Fruit fly (Drosophila melanogaster) whole organism, wandering third instar larva: ENCODE data around the gene CG11360.

ENCODE experiments used
- Abd-B ChIP-seq: fragments of >200 bp; optimal IDR thresholded peaks from 2 replicates; lab custom pipeline; 2017; ENCODE audit warnings: missing biosample characterization, missing genetic modification characterization
- CG32264 ChIP-seq: fragments of 200-800 bp; sonication (Bioruptor generic); optimal IDR thresholded peaks from 2 replicates; lab custom pipeline; 2016; ENCODE audit warnings: missing biosample characterization, missing genetic modification characterization
- CG9705 ChIP-seq: fragments of 200-800 bp; sonication (Bioruptor generic); optimal IDR thresholded peaks from 2 replicates; lab custom pipeline; 2018; ENCODE audit warnings: missing biosample characterization, mild to moderate bottlenecking, missing genetic modification characterization
- CrebA ChIP-seq: fragments of 200-800 bp; sonication (Bioruptor generic); optimal IDR thresholded peaks from 2 replicates; lab custom pipeline; 2016; ENCODE audit warnings: missing biosample characterization, mild to moderate bottlenecking, missing genetic modification characterization, borderline replicate concordance
- Dfd ChIP-seq: fragments of >200 bp; optimal IDR thresholded peaks from 2 replicates; lab custom pipeline; 2017; ENCODE audit warnings: missing biosample characterization, missing genetic modification characterization
- GATAd ChIP-seq: sonication (Bioruptor generic); optimal IDR thresholded peaks from 2 replicates; lab custom pipeline; 2016; ENCODE audit warnings: missing biosample characterization, missing genetic modification characterization
- HLH106 ChIP-seq: fragments of 200-800 bp; optimal IDR thresholded peaks from 3 replicates; lab custom pipeline; 2019; ENCODE audit warnings: missing biosample characterization, mild to moderate bottlenecking, missing genetic modification characterization, moderate library complexity
- Hnf4 ChIP-seq: fragments of 200-800 bp; sonication (Bioruptor generic); optimal IDR thresholded peaks from 2 replicates; lab custom pipeline; 2016; ENCODE audit warnings: missing biosample characterization, mild to moderate bottlenecking, missing genetic modification characterization
- Jra ChIP-seq: sonication (Bioruptor generic); optimal IDR thresholded peaks from 2 replicates; lab custom pipeline; 2016; ENCODE audit warnings: missing biosample characterization, missing genetic modification characterization
- Mio ChIP-seq: sonication (Bioruptor generic); optimal IDR thresholded peaks from 2 replicates; lab custom pipeline; 2016; ENCODE audit warnings: missing biosample characterization, missing genetic modification characterization
- Myc ChIP-seq: fragments of >200 bp; optimal IDR thresholded peaks from 2 replicates; lab custom pipeline; 2017
- N ChIP-seq: fragments of >200 bp; optimal IDR thresholded peaks from 2 replicates; lab custom pipeline; 2018; ENCODE audit warnings: missing biosample characterization, missing external identifiers, missing genetic modification characterization
- Rel ChIP-seq, 2 experiments: fragments of 200-800 bp; sonication (Bioruptor generic) in 1 of 2; optimal IDR thresholded peaks; 2 replicates in 1 of 2; 3 replicates in 1 of 2; lab custom pipeline; 2016 to 2019; ENCODE audit warnings: mild to moderate bottlenecking in 2 of 2, missing biosample characterization in 2 of 2, missing genetic modification characterization in 2 of 2, moderate library complexity in 1 of 2
- Sp1 ChIP-seq: fragments of 200-800 bp; sonication (Bioruptor generic); optimal IDR thresholded peaks from 3 replicates; lab custom pipeline; 2019; ENCODE audit warnings: missing biosample characterization, mild to moderate bottlenecking, missing genetic modification characterization, moderate library complexity
- br ChIP-seq: fragments of 200-800 bp; sonication (Bioruptor generic); optimal IDR thresholded peaks from 2 replicates; lab custom pipeline; 2016; ENCODE audit warnings: missing biosample characterization, missing genetic modification characterization
- brk ChIP-seq: fragments of 200-800 bp; sonication (Bioruptor generic); optimal IDR thresholded peaks from 2 replicates; lab custom pipeline; 2016; ENCODE audit warnings: missing biosample characterization, mild to moderate bottlenecking, missing genetic modification characterization
- dl ChIP-seq, 2 experiments: fragments of 175-275, 200-275 bp in 1 of 2; fragments of 200-275 bp in 1 of 2; sonication (Bioruptor generic); optimal IDR thresholded peaks; lab custom pipeline; 2018; ENCODE audit warnings: mild to moderate bottlenecking in 2 of 2, missing biosample characterization in 2 of 2, missing genetic modification characterization in 2 of 2, moderate library complexity in 2 of 2; ENCODE audit not compliant: partially characterized antibody in 2 of 2, insufficient read depth in 1 of 2
- dmrt93B ChIP-seq: fragments of 200-800 bp; sonication (Bioruptor generic); optimal IDR thresholded peaks from 2 replicates; lab custom pipeline; 2018; ENCODE audit warnings: missing biosample characterization, mild to moderate bottlenecking, missing genetic modification characterization
- dsf ChIP-seq: sonication (Bioruptor generic); optimal IDR thresholded peaks from 2 replicates; lab custom pipeline; 2016; ENCODE audit warnings: missing biosample characterization, missing genetic modification characterization, borderline replicate concordance
- ey ChIP-seq: fragments of 200-800 bp; sonication (Bioruptor generic); optimal IDR thresholded peaks from 2 replicates; lab custom pipeline; 2016; ENCODE audit warnings: missing biosample characterization, missing genetic modification characterization
- fru ChIP-seq: fragments of 200-800 bp; sonication (Bioruptor generic); optimal IDR thresholded peaks from 3 replicates; lab custom pipeline; 2016; ENCODE audit warnings: missing biosample characterization, mild to moderate bottlenecking, missing genetic modification characterization
- lola ChIP-seq: fragments of >200 bp; optimal IDR thresholded peaks from 2 replicates; lab custom pipeline; 2017; ENCODE audit warnings: missing biosample characterization, missing genetic modification characterization
- psq ChIP-seq: fragments of 200-800 bp; sonication (Bioruptor generic); optimal IDR thresholded peaks from 3 replicates; lab custom pipeline; 2017; ENCODE audit warnings: missing biosample characterization, mild to moderate bottlenecking, missing genetic modification characterization, moderate library complexity
- rgr ChIP-seq: fragments of 200-800 bp; sonication (Bioruptor generic); optimal IDR thresholded peaks from 3 replicates; lab custom pipeline; 2016; ENCODE audit warnings: missing biosample characterization, mild to moderate bottlenecking, missing genetic modification characterization
- sage ChIP-seq: fragments of 200-800 bp; sonication (Bioruptor generic); optimal IDR thresholded peaks from 2 replicates; lab custom pipeline; 2016; ENCODE audit warnings: missing biosample characterization, mild to moderate bottlenecking, missing genetic modification characterization
- sv ChIP-seq: fragments of 200-800 bp; sonication (Bioruptor generic); optimal IDR thresholded peaks from 3 replicates; lab custom pipeline; 2016; ENCODE audit warnings: missing biosample characterization, missing genetic modification characterization
- tai ChIP-seq: sonication (Bioruptor generic); optimal IDR thresholded peaks from 2 replicates; lab custom pipeline; 2016; ENCODE audit warnings: missing biosample characterization, missing genetic modification characterization
- woc ChIP-seq: sonication (Bioruptor generic); optimal IDR thresholded peaks from 2 replicates; lab custom pipeline; 2016; ENCODE audit warnings: missing biosample characterization, mild to moderate bottlenecking, missing genetic modification characterization

Gene CG11360

dm6 chr4:696638-697037, 25.7 kb downstream of the CG11360 start (continued):
- TF ChIP-seq br, result peak; percentile 14
- no peak for TF ChIP-seq dmrt93B (GFP tag; lab: Kevin White, UChicago)
- no peak for TF ChIP-seq GATAd (GFP tag; lab: Kevin White, UChicago)
- no peak for TF ChIP-seq dl (GFP tag; optimal IDR thresholded peaks at IDR 0.05; lab: Kevin White, UChicago; ENCODE audit: insufficient read depth in 1 of 2, partially characterized antibody in 2 of 2)
- TF ChIP-seq CG9705, result no peak
- TF ChIP-seq CrebA (GFP tag; lab: Kevin White, UChicago), result peak; percentile 28
- no peak for TF ChIP-seq tai (GFP tag; lab: Kevin White, UChicago)

DNA sequence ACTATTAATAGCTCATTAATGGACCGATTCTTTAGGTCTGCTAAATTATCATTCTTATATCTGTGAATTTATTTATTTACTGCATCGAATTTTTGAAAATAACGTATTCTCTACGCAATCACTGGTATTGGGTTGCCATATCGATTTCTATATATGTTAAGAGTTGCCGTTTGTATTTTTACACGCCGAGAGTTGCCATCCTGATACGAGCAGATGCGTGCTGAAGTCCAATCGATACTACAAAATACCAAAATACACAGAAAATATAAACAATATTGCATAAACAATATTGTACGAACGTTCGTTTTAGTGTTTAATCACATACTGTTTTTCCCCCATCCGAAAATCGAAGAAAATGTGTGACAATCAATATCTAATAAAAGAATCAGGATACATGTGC, 26.5 kb downstream of the CG11360 start, which contains the start of gene ey:
Gene ey (plus strand): TSS at position 227 of the 400 bp plus-strand sequence.
- TF ChIP-seq Hnf4 (GFP tag; lab: Kevin White, UChicago) (peak; percentile 85), br (no peak), rgr (peak; percentile 13), woc (GFP tag; lab: Kevin White, UChicago) (no peak), Dfd (no peak), fru (GFP tag; lab: Kevin White, UChicago) (peak; percentile 16), Myc (peak; percentile 71), ey (GFP tag; lab: Kevin White, UChicago) (no peak), dl (GFP tag; optimal IDR thresholded peaks at IDR 0.05; lab: Kevin White, UChicago; ENCODE audit: insufficient read depth in 1 of 2, partially characterized antibody in 2 of 2) (no peak), Rel (GFP tag; optimal IDR thresholded peaks at IDR 0.05; lab: Kevin White, UChicago) (no peak), Rel (tag; optimal IDR thresholded peaks at IDR 0.05; lab: Kevin White, UChicago) (peak; percentile 33), brk (GFP tag; lab: Kevin White, UChicago) (peak; percentile 17)

DNA sequence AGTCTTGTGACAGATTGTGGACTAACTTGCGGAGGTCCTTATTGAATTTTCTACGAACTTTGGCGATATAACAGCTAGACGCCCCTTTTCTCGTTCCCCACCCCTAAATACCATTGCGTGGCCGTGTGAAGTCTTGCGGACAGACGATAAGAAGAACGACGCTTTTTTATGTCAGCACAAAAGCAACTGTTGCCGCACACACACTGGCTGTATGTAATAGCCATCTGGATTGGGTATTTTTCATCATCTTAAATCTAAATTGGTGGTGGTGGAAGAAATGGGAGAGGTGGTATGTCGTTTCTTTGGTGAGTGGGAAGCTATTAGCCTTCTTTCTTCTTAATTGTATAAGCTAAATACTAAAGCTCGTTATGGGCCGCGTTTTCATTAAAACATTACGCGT, 31.0 kb downstream of the CG11360 start:
- TF ChIP-seq dmrt93B (GFP tag; lab: Kevin White, UChicago) (no peak), Abd-B (no peak), sv (no peak), psq (GFP tag; lab: Kevin White, UChicago) (no peak), dsf (GFP tag; lab: Kevin White, UChicago) (no peak), fru (GFP tag; lab: Kevin White, UChicago) (no peak), HLH106 (no peak), CG32264 (GFP tag; lab: Kevin White, UChicago) (no peak)

dm6 chr4:702806-703301, 31.9 kb downstream of the CG11360 start:
- TF ChIP-seq br (no peak), fru (GFP tag; lab: Kevin White, UChicago) (no peak), Abd-B (no peak), Dfd (no peak), tai (GFP tag; lab: Kevin White, UChicago) (no peak), Sp1 (GFP tag; lab: Kevin White, UChicago) (no peak), N (GFP tag; lab: Kevin White, UChicago) (no peak), HLH106 (no peak), psq (GFP tag; lab: Kevin White, UChicago) (no peak), Mio (GFP tag; lab: Kevin White, UChicago) (no peak)

DNA sequence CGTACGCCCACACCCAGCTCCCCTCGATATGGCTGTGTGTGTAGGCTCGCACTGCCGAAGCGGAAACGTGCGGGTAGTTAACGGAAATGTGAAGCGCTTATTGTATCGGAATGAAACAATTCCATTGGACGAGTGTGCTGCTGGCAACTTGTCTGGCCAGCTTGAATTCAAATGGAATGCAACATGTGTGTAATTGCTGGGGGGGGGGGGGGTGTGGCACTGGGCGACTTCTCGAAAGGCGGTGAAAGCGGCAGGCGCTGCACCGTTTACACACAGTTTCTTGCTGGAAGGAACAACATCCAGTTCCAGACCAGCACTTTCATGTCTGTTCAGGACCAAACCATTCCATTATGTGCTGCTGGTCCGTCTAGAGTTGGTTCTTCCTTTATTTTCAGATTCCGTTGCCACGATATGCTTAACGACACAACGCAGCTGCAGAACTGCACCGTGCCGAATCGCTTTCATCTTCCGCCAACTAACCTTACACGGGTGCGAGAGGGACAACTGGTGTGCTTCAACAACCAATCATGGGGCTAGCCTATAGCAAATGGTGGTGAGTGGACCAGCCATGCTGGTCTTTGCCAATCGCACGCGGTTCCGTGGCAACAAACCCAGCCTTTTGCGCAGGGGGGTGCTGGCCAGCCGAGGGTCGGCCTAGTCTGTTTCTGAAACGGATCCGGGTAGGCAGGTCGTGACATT, 33.2 kb downstream of the CG11360 start:
- no peak for TF ChIP-seq Abd-B
- TF ChIP-seq Dfd, result peak; percentile 94

DNA sequence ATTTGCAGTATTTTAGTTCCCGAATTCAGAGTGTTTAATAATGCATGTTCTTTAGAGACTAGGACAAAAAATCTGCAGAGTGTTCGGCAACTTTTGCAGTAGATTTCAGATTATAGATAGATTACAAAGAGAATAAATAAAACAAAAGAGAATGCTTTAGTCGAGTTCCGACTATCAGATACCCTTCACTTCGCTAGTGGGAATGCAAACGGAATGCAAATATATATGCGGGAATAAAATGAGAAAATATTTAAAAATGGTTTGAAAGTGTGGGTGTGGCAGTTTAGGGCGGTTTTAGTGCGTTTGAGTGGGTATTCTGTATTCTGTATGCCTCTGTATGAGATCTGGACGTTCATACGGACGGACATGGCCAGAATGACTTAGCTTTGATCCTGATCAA, 35.9 kb downstream of the CG11360 start:
- TF ChIP-seq Dfd, result peak; percentile 17
- no peak for TF ChIP-seq tai (GFP tag; lab: Kevin White, UChicago)
- TF ChIP-seq dl (GFP tag; optimal IDR thresholded peaks at IDR 0.05; lab: Kevin White, UChicago; ENCODE audit: insufficient read depth in 1 of 2, partially characterized antibody in 2 of 2), result no peak
- TF ChIP-seq Mio (GFP tag; lab: Kevin White, UChicago), result no peak

DNA sequence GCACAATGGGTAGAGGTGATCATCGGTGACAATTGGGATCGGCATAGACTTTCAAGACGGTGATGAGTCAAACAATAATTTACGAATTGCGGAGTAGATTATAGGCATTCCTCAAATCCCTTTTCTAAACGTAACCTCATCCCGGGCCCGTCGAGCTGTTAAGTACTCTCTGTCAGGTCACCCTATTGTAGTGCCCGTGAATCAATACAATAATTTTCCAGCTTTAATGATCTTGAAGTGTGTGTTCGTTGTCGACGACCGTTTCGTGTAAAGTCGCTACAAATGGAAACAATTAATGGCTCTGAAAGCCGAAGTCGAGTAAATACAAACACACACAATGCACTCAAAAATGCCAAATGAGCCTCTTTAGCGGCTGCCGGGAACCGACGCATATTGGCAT, 37.7 kb downstream of the CG11360 start:
- TF ChIP-seq lola (GFP tag; lab: Kevin White, UChicago) (no peak), N (GFP tag; lab: Kevin White, UChicago) (no peak), sv (no peak), br (no peak), dl (GFP tag; optimal IDR thresholded peaks at IDR 0.05; lab: Kevin White, UChicago; ENCODE audit: insufficient read depth in 1 of 2, partially characterized antibody in 2 of 2) (no peak), HLH106 (no peak), sage (no peak), Jra (GFP tag; lab: Kevin White, UChicago) (no peak)
